Worm (Caenorhabditis elegans): ENCODE results near the gene asp-15.

Gene asp-15

DNA sequence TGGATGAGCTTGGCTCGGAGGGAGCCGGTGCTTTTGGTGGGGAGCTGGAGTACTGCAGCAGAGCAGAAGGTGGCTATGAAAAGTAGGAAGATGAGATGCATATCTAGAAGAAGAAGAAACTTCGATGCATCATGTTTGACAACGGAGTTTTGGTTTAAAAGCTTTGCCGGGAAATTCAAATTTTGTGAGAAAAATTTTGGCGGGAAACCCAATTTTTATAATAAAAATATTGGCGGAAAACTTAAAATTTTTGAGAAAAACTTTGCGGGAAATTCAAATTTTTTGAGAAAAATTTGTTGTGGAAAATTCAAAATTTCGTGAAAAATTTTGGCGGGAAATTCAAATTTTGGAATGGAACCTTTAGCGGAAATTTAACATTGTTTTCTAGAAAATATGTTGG is at the start of gene asp-15:
asp-15 (minus strand) TSS at position 101 of the 400 bp plus-strand sequence.
- TF ChIP-seq flt-1 (GFP tag; IDR thresholded peaks at IDR 0.05), result no peak
- TF ChIP-seq ceh-36 (tag; optimal IDR thresholded peaks at IDR 0.05), result no peak

ce11 chrV:19090885-19091284 is 46.2 kb upstream of the asp-15 start:
- no peak for TF ChIP-seq tra-4 (tag; optimal IDR thresholded peaks at IDR 0.05)

DNA sequence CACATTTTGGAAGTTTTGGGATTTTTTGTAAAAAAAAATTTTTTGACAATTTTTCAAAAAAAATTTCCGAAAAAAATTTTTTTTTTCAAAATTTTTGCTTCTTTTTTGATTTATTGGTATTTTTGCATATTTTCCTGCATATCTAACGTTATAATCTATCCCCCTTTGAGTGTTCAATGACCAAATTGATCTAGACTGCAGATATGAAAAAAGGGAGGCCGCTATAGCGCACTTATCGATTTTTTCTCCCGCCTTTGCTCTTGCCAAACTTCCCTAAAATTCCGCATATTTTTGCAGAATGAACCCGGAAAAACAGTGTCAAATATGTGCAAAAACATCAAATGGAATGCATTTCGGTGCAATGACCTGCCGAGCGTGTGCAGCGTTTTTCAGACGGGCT is 42.8 kb upstream of the asp-15 start, which contains the start of gene nhr-145:
nhr-145 (plus strand) TSS at position 298 of the 400 bp plus-strand sequence.
- TF ChIP-seq ets-7 (tag; optimal IDR thresholded peaks at IDR 0.05) (no peak), ama-1 (optimal IDR thresholded peaks at IDR 0.05) (no peak), tbx-11 (GFP tag; IDR thresholded peaks at IDR 0.05) (no peak)

ce11 chrV:19083789-19084188 is 39.1 kb upstream of the asp-15 start:
- TF ChIP-seq flt-1 (GFP tag; IDR thresholded peaks at IDR 0.05) (no peak), hmg-4 (GFP tag; optimal IDR thresholded peaks at IDR 0.05) (no peak), ceh-36 (tag; optimal IDR thresholded peaks at IDR 0.05) (no peak), aly-1 (tag; optimal IDR thresholded peaks at IDR 0.05) (no peak), hmbx-1 (tag; optimal IDR thresholded peaks at IDR 0.05) (no peak), hnd-1 (tag; optimal IDR thresholded peaks at IDR 0.05) (no peak), scrt-1 (GFP tag; IDR thresholded peaks at IDR 0.05) (no peak), B0310.2 (tag; optimal IDR thresholded peaks at IDR 0.05) (no peak), sea-1 (GFP tag; conservative IDR thresholded peaks at IDR 0.05) (no peak), ama-1 (optimal IDR thresholded peaks at IDR 0.05) (no peak), tbx-11 (GFP tag; IDR thresholded peaks at IDR 0.05) (no peak), tbx-37 (GFP tag; conservative IDR thresholded peaks at IDR 0.05) (no peak), tra-4 (tag; optimal IDR thresholded peaks at IDR 0.05) (no peak), F13C5.2 (tag; optimal IDR thresholded peaks at IDR 0.05) (no peak), pes-1 (GFP tag; IDR thresholded peaks at IDR 0.05) (no peak), ceh-13 (GFP tag; optimal IDR thresholded peaks at IDR 0.05) (no peak), ets-7 (tag; optimal IDR thresholded peaks at IDR 0.05) (no peak)

- no peak for TF ChIP-seq F13C5.2 (tag; optimal IDR thresholded peaks at IDR 0.05)
- TF ChIP-seq scrt-1 (GFP tag; IDR thresholded peaks at IDR 0.05), result 0 out of 2 replicates have a peak, but pooled peaks have one; percentile 55
Observed at ce11 chrV:19082541-19082940, 37.9 kb upstream of the asp-15 start, which contains the start of gene nhr-95. TSS of gene nhr-95 (minus strand) at chrV:19082641.

DNA sequence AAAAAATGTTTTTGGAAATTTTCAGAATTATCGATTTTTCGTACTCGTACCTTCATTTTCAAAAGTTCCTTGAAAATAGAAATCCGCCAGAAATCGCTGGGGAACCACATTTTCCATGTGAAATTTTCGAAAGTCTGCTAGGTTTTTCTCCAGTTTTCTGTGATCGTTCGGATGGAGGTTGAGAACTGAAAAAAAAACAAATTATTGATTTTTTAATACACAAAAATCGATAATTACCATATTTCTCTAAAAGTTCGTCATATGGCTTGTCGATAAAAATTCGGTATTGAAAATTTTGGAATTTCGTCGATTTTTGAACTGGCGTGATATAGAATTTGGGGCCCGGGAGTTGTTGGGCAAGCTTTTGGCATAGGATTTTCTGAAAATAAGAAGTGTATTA is 32.2 kb upstream of the asp-15 start:
- TF ChIP-seq flt-1 (GFP tag; IDR thresholded peaks at IDR 0.05), result no peak
- TF ChIP-seq scrt-1 (GFP tag; IDR thresholded peaks at IDR 0.05), result no peak
- TF ChIP-seq ama-1 (optimal IDR thresholded peaks at IDR 0.05), result no peak
- TF ChIP-seq ets-7 (tag; optimal IDR thresholded peaks at IDR 0.05), result no peak
- no peak for TF ChIP-seq aly-1 (tag; optimal IDR thresholded peaks at IDR 0.05)
- no peak for TF ChIP-seq hmbx-1 (tag; optimal IDR thresholded peaks at IDR 0.05)
- TF ChIP-seq B0310.2 (tag; optimal IDR thresholded peaks at IDR 0.05), result no peak
- TF ChIP-seq ceh-13 (GFP tag; optimal IDR thresholded peaks at IDR 0.05), result no peak
- no peak for TF ChIP-seq tra-4 (tag; optimal IDR thresholded peaks at IDR 0.05)
- no peak for TF ChIP-seq hmg-4 (GFP tag; optimal IDR thresholded peaks at IDR 0.05)
- no peak for TF ChIP-seq pes-1 (GFP tag; IDR thresholded peaks at IDR 0.05)
- TF ChIP-seq hnd-1 (tag; optimal IDR thresholded peaks at IDR 0.05), result no peak
- no peak for TF ChIP-seq ceh-36 (tag; optimal IDR thresholded peaks at IDR 0.05)
- TF ChIP-seq sea-1 (GFP tag; conservative IDR thresholded peaks at IDR 0.05), result no peak
- no peak for TF ChIP-seq tbx-11 (GFP tag; IDR thresholded peaks at IDR 0.05)
- no peak for TF ChIP-seq tbx-37 (GFP tag; conservative IDR thresholded peaks at IDR 0.05)

DNA sequence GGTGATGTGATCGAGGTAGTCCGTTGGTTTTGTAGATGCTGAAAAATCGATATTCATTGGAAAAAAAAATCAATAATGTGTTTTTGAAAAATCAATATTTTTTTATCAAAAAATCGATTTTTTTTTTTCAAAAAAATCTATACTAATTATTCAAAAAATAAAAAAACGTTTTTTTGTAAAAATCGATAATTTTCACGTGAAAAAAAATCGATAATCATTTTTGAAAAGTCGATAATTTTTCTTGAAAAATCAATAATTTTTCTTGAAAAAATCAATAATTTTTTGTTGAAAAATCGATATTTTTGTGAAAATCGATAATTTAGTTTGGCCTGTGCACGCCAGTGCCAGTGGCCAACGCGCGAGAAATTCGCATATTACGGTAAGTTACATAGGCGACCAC is 28.5 kb upstream of the asp-15 start:
- TF ChIP-seq B0310.2 (tag; optimal IDR thresholded peaks at IDR 0.05), result no peak
- TF ChIP-seq scrt-1 (GFP tag; IDR thresholded peaks at IDR 0.05), result no peak
- TF ChIP-seq tra-4 (tag; optimal IDR thresholded peaks at IDR 0.05), result no peak
- TF ChIP-seq hmbx-1 (tag; optimal IDR thresholded peaks at IDR 0.05), result no peak
- TF ChIP-seq sea-1 (GFP tag; conservative IDR thresholded peaks at IDR 0.05), result no peak
- no peak for TF ChIP-seq tbx-37 (GFP tag; conservative IDR thresholded peaks at IDR 0.05)
- no peak for TF ChIP-seq ama-1 (optimal IDR thresholded peaks at IDR 0.05)
- TF ChIP-seq ets-7 (tag; optimal IDR thresholded peaks at IDR 0.05), result no peak
- no peak for TF ChIP-seq aly-1 (tag; optimal IDR thresholded peaks at IDR 0.05)
- no peak for TF ChIP-seq ceh-36 (tag; optimal IDR thresholded peaks at IDR 0.05)
- no peak for TF ChIP-seq ceh-13 (GFP tag; optimal IDR thresholded peaks at IDR 0.05)
- TF ChIP-seq flt-1 (GFP tag; IDR thresholded peaks at IDR 0.05), result no peak
- no peak for TF ChIP-seq tbx-11 (GFP tag; IDR thresholded peaks at IDR 0.05)
- TF ChIP-seq hnd-1 (tag; optimal IDR thresholded peaks at IDR 0.05), result no peak
- TF ChIP-seq pes-1 (GFP tag; IDR thresholded peaks at IDR 0.05), result no peak
- TF ChIP-seq F13C5.2 (tag; optimal IDR thresholded peaks at IDR 0.05), result no peak
- TF ChIP-seq hmg-4 (GFP tag; optimal IDR thresholded peaks at IDR 0.05), result no peak

ce11 chrV:19068888-19069287 is 24.2 kb upstream of the asp-15 start:
- no peak for TF ChIP-seq ceh-13 (GFP tag; optimal IDR thresholded peaks at IDR 0.05)
- no peak for TF ChIP-seq tbx-11 (GFP tag; IDR thresholded peaks at IDR 0.05)
- TF ChIP-seq scrt-1 (GFP tag; IDR thresholded peaks at IDR 0.05), result no peak
- TF ChIP-seq hmg-4 (GFP tag; optimal IDR thresholded peaks at IDR 0.05), result no peak

- TF ChIP-seq ets-7 (tag; optimal IDR thresholded peaks at IDR 0.05), result no peak
- TF ChIP-seq pes-1 (GFP tag; IDR thresholded peaks at IDR 0.05), result no peak
- TF ChIP-seq tra-4 (tag; optimal IDR thresholded peaks at IDR 0.05), result no peak
- no peak for TF ChIP-seq tbx-37 (GFP tag; conservative IDR thresholded peaks at IDR 0.05)
- TF ChIP-seq ceh-36 (tag; optimal IDR thresholded peaks at IDR 0.05), result no peak
- TF ChIP-seq hmbx-1 (tag; optimal IDR thresholded peaks at IDR 0.05), result no peak
- no peak for TF ChIP-seq sea-1 (GFP tag; conservative IDR thresholded peaks at IDR 0.05)
- no peak for TF ChIP-seq scrt-1 (GFP tag; IDR thresholded peaks at IDR 0.05)
- no peak for TF ChIP-seq hmg-4 (GFP tag; optimal IDR thresholded peaks at IDR 0.05)
- TF ChIP-seq flt-1 (GFP tag; IDR thresholded peaks at IDR 0.05), result no peak
- no peak for TF ChIP-seq B0310.2 (tag; optimal IDR thresholded peaks at IDR 0.05)
- no peak for TF ChIP-seq tbx-11 (GFP tag; IDR thresholded peaks at IDR 0.05)
- no peak for TF ChIP-seq F13C5.2 (tag; optimal IDR thresholded peaks at IDR 0.05)
- TF ChIP-seq ama-1 (optimal IDR thresholded peaks at IDR 0.05), result no peak
- TF ChIP-seq aly-1 (tag; optimal IDR thresholded peaks at IDR 0.05), result no peak
Observed at ce11 chrV:19063326-19063725, 18.7 kb upstream of the asp-15 start.
